Worm (Caenorhabditis elegans) whole organism, late embryonic: ENCODE results near the gene dld-1.

Source experiments
- C08G9.2 ChIP-seq: sonication (generic microtip); optimal IDR thresholded peaks from 2 replicates; lab custom pipeline; 2016; ENCODE audit warnings: mild to moderate bottlenecking, missing genetic modification characterization, moderate library complexity, missing compliant biosample characterization
- F13H6.1 ChIP-seq: sonication (generic microtip); optimal IDR thresholded peaks from 2 replicates; lab custom pipeline; 2016; ENCODE audit warnings: missing genetic modification characterization, missing compliant biosample characterization
- K02D7.2 ChIP-seq: sonication (generic microtip); optimal IDR thresholded peaks from 2 replicates; lab custom pipeline; 2017; ENCODE audit warnings: mild to moderate bottlenecking, missing genetic modification characterization, missing compliant biosample characterization
- K09A11.1 ChIP-seq: sonication (generic microtip); optimal IDR thresholded peaks from 2 replicates; lab custom pipeline; 2017; ENCODE audit warnings: antibody characterized with exemption, mild to moderate bottlenecking, missing genetic modification characterization, missing compliant biosample characterization; ENCODE audit not compliant: insufficient read depth
- T23F11.4 ChIP-seq: fragments of 200-800 bp; sonication (Bioruptor generic); optimal IDR thresholded peaks from 2 replicates; lab custom pipeline; 2018; ENCODE audit warnings: mild to moderate bottlenecking, missing genetic modification characterization, missing compliant biosample characterization
- Y22D7AL.16 ChIP-seq: sonication (generic microtip); optimal IDR thresholded peaks from 2 replicates; lab custom pipeline; 2016; ENCODE audit warnings: missing genetic modification characterization, missing compliant biosample characterization
- ceh-14 ChIP-seq: sonication (generic microtip); optimal IDR thresholded peaks from 2 replicates; lab custom pipeline; 2016; ENCODE audit warnings: missing genotype, missing genetic modification characterization, missing compliant biosample characterization
- ceh-18 ChIP-seq: sonication (generic microtip); optimal IDR thresholded peaks from 2 replicates; lab custom pipeline; 2016; ENCODE audit warnings: missing genetic modification characterization, missing compliant biosample characterization
- ceh-19 ChIP-seq: fragments of 200-800 bp; sonication (Bioruptor generic); optimal IDR thresholded peaks from 2 replicates; lab custom pipeline; 2018; ENCODE audit warnings: mild to moderate bottlenecking, missing genetic modification characterization, missing compliant biosample characterization
- ceh-2 ChIP-seq: sonication (generic microtip); optimal IDR thresholded peaks from 2 replicates; lab custom pipeline; 2016; ENCODE audit warnings: missing genotype, missing genetic modification characterization, missing compliant biosample characterization
- ceh-22 ChIP-seq: sonication (generic microtip); optimal IDR thresholded peaks from 2 replicates; lab custom pipeline; 2017; ENCODE audit warnings: missing biosample characterization, missing genetic modification characterization
- ceh-30 ChIP-seq: fragments of 150-350 bp; optimal IDR thresholded peaks from 2 replicates; lab custom pipeline; 2014; ENCODE audit warnings: missing biosample characterization, missing genetic modification characterization
- ceh-31 ChIP-seq: sonication (generic microtip); optimal IDR thresholded peaks from 2 replicates; lab custom pipeline; 2016; ENCODE audit warnings: missing genetic modification characterization, missing compliant biosample characterization
- ceh-34 ChIP-seq: sonication (generic microtip); optimal IDR thresholded peaks from 2 replicates; lab custom pipeline; 2016; ENCODE audit warnings: mild to moderate bottlenecking, missing genetic modification characterization, missing compliant biosample characterization
- ceh-6 ChIP-seq: fragments of 200-800 bp; sonication (Bioruptor generic); optimal IDR thresholded peaks from 2 replicates; lab custom pipeline; 2018; ENCODE audit warnings: mild to moderate bottlenecking, missing genetic modification characterization, missing compliant biosample characterization
- ceh-9 ChIP-seq: sonication (generic microtip); optimal IDR thresholded peaks from 2 replicates; lab custom pipeline; 2016; ENCODE audit warnings: mild to moderate bottlenecking, missing genetic modification characterization, inconsistent platforms, missing compliant biosample characterization
- che-1 ChIP-seq: sonication (generic microtip); optimal IDR thresholded peaks from 2 replicates; lab custom pipeline; 2016; ENCODE audit warnings: mild to moderate bottlenecking, missing genetic modification characterization, missing compliant biosample characterization
- dmd-4 ChIP-seq: sonication (generic microtip); optimal IDR thresholded peaks from 2 replicates; lab custom pipeline; 2016; ENCODE audit warnings: borderline replicate concordance, missing genetic modification characterization, missing compliant biosample characterization
- dve-1 ChIP-seq: sonication (generic microtip); optimal IDR thresholded peaks from 2 replicates; lab custom pipeline; 2017; ENCODE audit warnings: antibody characterized with exemption, mild to moderate bottlenecking, missing genetic modification characterization, missing compliant biosample characterization
- elt-2 ChIP-seq: sonication (generic microtip); optimal IDR thresholded peaks from 2 replicates; lab custom pipeline; 2016; ENCODE audit warnings: missing genetic modification reagents, missing genetic modification characterization, missing compliant biosample characterization
- elt-4 ChIP-seq: sonication (generic microtip); optimal IDR thresholded peaks from 2 replicates; lab custom pipeline; 2016; ENCODE audit warnings: missing genetic modification characterization, missing compliant biosample characterization
- ets-4 ChIP-seq: sonication (generic microtip); optimal IDR thresholded peaks from 2 replicates; lab custom pipeline; 2016; ENCODE audit warnings: missing genetic modification characterization, missing compliant biosample characterization
- fax-1 ChIP-seq: sonication (generic microtip); optimal IDR thresholded peaks from 2 replicates; lab custom pipeline; 2016; ENCODE audit warnings: missing genotype, missing genetic modification characterization, missing compliant biosample characterization
- fkh-10 ChIP-seq: fragments of 150-350 bp; optimal IDR thresholded peaks from 2 replicates; lab custom pipeline; 2014; ENCODE audit warnings: missing biosample characterization, missing genetic modification reagents, missing genetic modification characterization
- gmeb-2 ChIP-seq: sonication (generic microtip); optimal IDR thresholded peaks from 2 replicates; lab custom pipeline; 2016; ENCODE audit warnings: missing genetic modification characterization, inconsistent platforms, missing compliant biosample characterization
- hlh-13 ChIP-seq: fragments of 200-800 bp; sonication (Bioruptor generic); optimal IDR thresholded peaks from 2 replicates; lab custom pipeline; 2018; ENCODE audit warnings: mild to moderate bottlenecking, missing genetic modification characterization, missing compliant biosample characterization
- hlh-15 ChIP-seq: sonication (generic microtip); optimal IDR thresholded peaks from 2 replicates; lab custom pipeline; 2016; ENCODE audit warnings: missing genetic modification characterization, missing compliant biosample characterization
- hlh-6 ChIP-seq: sonication (generic microtip); optimal IDR thresholded peaks from 2 replicates; lab custom pipeline; 2016; ENCODE audit warnings: missing genotype, missing genetic modification characterization, missing compliant biosample characterization
- hlh-8 ChIP-seq: sonication (generic microtip); optimal IDR thresholded peaks from 2 replicates; lab custom pipeline; 2016; ENCODE audit warnings: missing genotype, missing genetic modification characterization, missing compliant biosample characterization
- mec-3 ChIP-seq: sonication (generic microtip); optimal IDR thresholded peaks from 2 replicates; lab custom pipeline; 2016; ENCODE audit warnings: borderline replicate concordance, missing genetic modification characterization, missing compliant biosample characterization
- nfya-1 ChIP-seq: sonication (generic microtip); optimal IDR thresholded peaks from 2 replicates; lab custom pipeline; 2017; ENCODE audit warnings: missing genetic modification characterization, mild to moderate bottlenecking, missing compliant biosample characterization, antibody characterized with exemption, moderate library complexity
- nhr-11 ChIP-seq: fragments of 150-350 bp; optimal IDR thresholded peaks from 2 replicates; lab custom pipeline; 2014; ENCODE audit warnings: missing biosample characterization, missing genetic modification characterization
- nhr-232 ChIP-seq: sonication (generic microtip); optimal IDR thresholded peaks from 2 replicates; lab custom pipeline; 2016; ENCODE audit warnings: missing genetic modification characterization, missing compliant biosample characterization
- npax-4 ChIP-seq: sonication (generic microtip); optimal IDR thresholded peaks from 2 replicates; lab custom pipeline; 2016; ENCODE audit warnings: missing genetic modification characterization, missing compliant biosample characterization
- odd-2 ChIP-seq: sonication (generic microtip); optimal IDR thresholded peaks from 2 replicates; lab custom pipeline; 2017; ENCODE audit warnings: antibody characterized with exemption, mild to moderate bottlenecking, missing genetic modification characterization, missing compliant biosample characterization
- pag-3 ChIP-seq: sonication (generic microtip); optimal IDR thresholded peaks from 2 replicates; lab custom pipeline; 2016; ENCODE audit warnings: missing compliant biosample characterization, missing genetic modification characterization, borderline replicate concordance
- pat-9 ChIP-seq: fragments of 200-800 bp; sonication (Bioruptor generic); optimal IDR thresholded peaks from 2 replicates; lab custom pipeline; 2018; ENCODE audit warnings: mild to moderate bottlenecking, missing genetic modification characterization, moderate library complexity, missing compliant biosample characterization
- pha-2 ChIP-seq: sonication (generic microtip); optimal IDR thresholded peaks from 2 replicates; lab custom pipeline; 2017; ENCODE audit warnings: mild to moderate bottlenecking, missing genetic modification characterization, missing compliant biosample characterization
- pros-1 ChIP-seq: fragments of 150-350 bp; optimal IDR thresholded peaks from 2 replicates; lab custom pipeline; 2014; ENCODE audit warnings: missing biosample characterization, missing genetic modification reagents, missing genetic modification characterization
- ref-2 ChIP-seq: sonication (generic microtip); optimal IDR thresholded peaks from 2 replicates; lab custom pipeline; 2016; ENCODE audit warnings: missing genetic modification characterization, missing compliant biosample characterization
- rnt-1 ChIP-seq: sonication (generic microtip); optimal IDR thresholded peaks from 2 replicates; lab custom pipeline; 2016; ENCODE audit warnings: missing genetic modification characterization, missing compliant biosample characterization
- sdc-2 ChIP-seq: sonication (generic microtip); optimal IDR thresholded peaks from 2 replicates; lab custom pipeline; 2016; ENCODE audit warnings: missing genotype, missing genetic modification characterization, missing compliant biosample characterization
- sox-2 ChIP-seq: fragments of 200-800 bp; sonication (Bioruptor generic); IDR thresholded peaks from 2 replicates; pipeline ENCODE4 v1.3.6; 2022; ENCODE audit warnings: missing genetic modification reagents, missing genetic modification characterization, missing compliant biosample characterization
- sox-4 ChIP-seq: sonication (generic microtip); optimal IDR thresholded peaks from 2 replicates; lab custom pipeline; 2017; ENCODE audit warnings: mild to moderate bottlenecking, missing genetic modification characterization, inconsistent platforms, missing compliant biosample characterization
- syd-9 ChIP-seq: sonication (generic microtip); optimal IDR thresholded peaks from 2 replicates; lab custom pipeline; 2016; ENCODE audit warnings: mild to moderate bottlenecking, missing genetic modification characterization, moderate library complexity, missing compliant biosample characterization
- tbx-2 ChIP-seq: sonication (generic microtip); optimal IDR thresholded peaks from 2 replicates; lab custom pipeline; 2016; ENCODE audit warnings: missing genetic modification characterization, missing compliant biosample characterization
- ttx-3 ChIP-seq: sonication (generic microtip); optimal IDR thresholded peaks from 2 replicates; lab custom pipeline; 2016; ENCODE audit warnings: missing genetic modification reagents, missing genetic modification characterization, missing compliant biosample characterization
- unc-3 ChIP-seq, 2 experiments: fragments of 200-800 bp in 1 of 2; sonication (Bioruptor generic) in 1 of 2; sonication (generic microtip) in 1 of 2; conservative IDR thresholded peaks in 1 of 2; optimal IDR thresholded peaks in 1 of 2; 2 replicates each; pipeline versions ENCODE4 v1.3.6 to Lab custom; 2016 to 2022; ENCODE audit warnings: missing compliant biosample characterization in 2 of 2, missing genetic modification characterization in 2 of 2, missing genetic modification reagents in 1 of 2
- unc-42 ChIP-seq: sonication (generic microtip); optimal IDR thresholded peaks from 2 replicates; lab custom pipeline; 2016; ENCODE audit warnings: missing genotype, missing genetic modification characterization, missing compliant biosample characterization
- unc-86 ChIP-seq: sonication (generic microtip); optimal IDR thresholded peaks from 2 replicates; lab custom pipeline; 2016; ENCODE audit warnings: missing genetic modification characterization, missing compliant biosample characterization
- zip-5 ChIP-seq: sonication (generic microtip); optimal IDR thresholded peaks from 2 replicates; lab custom pipeline; 2016; ENCODE audit warnings: missing genetic modification characterization, missing compliant biosample characterization
- ztf-16 ChIP-seq: sonication (generic microtip); optimal IDR thresholded peaks from 2 replicates; lab custom pipeline; 2017; ENCODE audit warnings: missing genetic modification characterization, missing compliant biosample characterization

Gene dld-1

ce11 chrIV:14464065-14464567 is at the start of gene dld-1:
TSS of gene dld-1 (plus strand) at chrIV:14464517.
- TF ChIP-seq tbx-2 (tag; lab: Kevin White, UChicago) (peak; percentile 56), unc-42 (peak; percentile 96), pros-1 (tag; lab: Kevin White, UChicago) (peak; percentile 21), odd-2 (no peak), npax-4 (no peak), K09A11.1 (tag; lab: Kevin White, UChicago) (peak; percentile 21), ceh-34 (peak; percentile 16), ztf-16 (peak; percentile 50), nhr-232 (no peak), hlh-8 (no peak), ttx-3 (peak; percentile 16), ceh-9 (no peak), hlh-13 (GFP tag; lab: Kevin White, UChicago) (no peak), rnt-1 (tag; lab: Kevin White, UChicago) (peak; percentile 73), zip-5 (no peak), unc-86 (no peak), hlh-6 (tag; lab: Kevin White, UChicago) (no peak), sox-4 (tag; lab: Kevin White, UChicago) (no peak), ceh-6 (no peak), unc-3 (GFP tag; conservative IDR thresholded peaks at IDR 0.05; lab: Robert Waterston, UW) (no peak), unc-3 (tag; optimal IDR thresholded peaks at IDR 0.05; lab: Kevin White, UChicago) (peak; percentile 37), gmeb-2 (tag; lab: Kevin White, UChicago) (no peak), fax-1 (tag; lab: Kevin White, UChicago) (no peak), mec-3 (no peak), T23F11.4 (GFP tag; lab: Kevin White, UChicago) (no peak), F13H6.1 (tag; lab: Kevin White, UChicago) (no peak), pha-2 (no peak), pag-3 (tag; lab: Kevin White, UChicago) (no peak), che-1 (tag; lab: Kevin White, UChicago) (no peak), nhr-11 (tag; lab: Kevin White, UChicago) (no peak), K02D7.2 (tag; lab: Kevin White, UChicago) (no peak), ceh-31 (tag; lab: Kevin White, UChicago) (peak; percentile 94), ceh-18 (peak; percentile 79), pat-9 (tag; lab: Kevin White, UChicago) (no peak), dve-1 (tag; lab: Kevin White, UChicago) (peak; percentile 86), sox-2 (no peak; the same call in 1 of the 2 replicates), ets-4 (tag; lab: Kevin White, UChicago) (peak; percentile 43), dmd-4 (tag; lab: Kevin White, UChicago) (no peak), ref-2 (tag; lab: Kevin White, UChicago) (no peak), C08G9.2 (tag; lab: Kevin White, UChicago) (no peak), ceh-2 (tag; lab: Kevin White, UChicago) (no peak), ceh-19 (GFP tag; lab: Kevin White, UChicago) (peak; percentile 41), ceh-14 (no peak), hlh-15 (tag; lab: Kevin White, UChicago) (peak; percentile 2), nfya-1 (tag; lab: Kevin White, UChicago) (peak; percentile 97), ceh-22 (tag; lab: Kevin White, UChicago) (no peak), syd-9 (tag; lab: Kevin White, UChicago) (peak; percentile 9), sdc-2 (tag; lab: Kevin White, UChicago) (no peak), elt-2 (tag; lab: Kevin White, UChicago) (peak; percentile 77), elt-4 (tag; lab: Kevin White, UChicago) (no peak), ceh-30 (tag; lab: Kevin White, UChicago) (peak; percentile 90), fkh-10 (GFP tag; lab: Kevin White, UChicago) (peak; percentile 68), Y22D7AL.16 (tag; lab: Kevin White, UChicago) (peak; percentile 12)
